Worm (Caenorhabditis elegans) whole organism, young adult: ENCODE measurements around the gene srx-38.

Source experiments
- B0035.1 ChIP-seq: sonication (generic microtip); optimal IDR thresholded peaks from 2 replicates; lab custom pipeline; 2016; ENCODE audit warnings: missing genetic modification characterization, mild to moderate bottlenecking, missing compliant biosample characterization, missing genotype, missing genetic modification reagents
- C17E4.6 ChIP-seq: fragments of 200-800 bp; sonication (Bioruptor generic); IDR thresholded peaks from 2 replicates; pipeline ENCODE4 v1.3.6; 2022; ENCODE audit warnings: missing genetic modification reagents, missing genetic modification characterization, missing compliant biosample characterization
- akir-1 ChIP-seq: fragments of 200-800 bp; sonication (Bioruptor generic); optimal IDR thresholded peaks from 2 replicates; lab custom pipeline; 2018; ENCODE audit warnings: mild to moderate bottlenecking, missing genetic modification characterization, moderate library complexity, missing compliant biosample characterization
- let-526 ChIP-seq: fragments of 200-800 bp; sonication (Bioruptor generic); IDR thresholded peaks from 2 replicates; pipeline ENCODE4 v1.3.6; 2022; ENCODE audit warnings: missing genetic modification reagents, missing genetic modification characterization, missing compliant biosample characterization
- mcd-1 ChIP-seq: fragments of 200-800 bp; sonication (Bioruptor generic); IDR thresholded peaks from 2 replicates; pipeline ENCODE4 v1.3.6; 2022; ENCODE audit warnings: missing genetic modification reagents, missing genetic modification characterization, missing compliant biosample characterization
- nfyb-1 ChIP-seq: fragments of 200-800 bp; sonication (Bioruptor generic); IDR thresholded peaks from 2 replicates; pipeline ENCODE4 v1.3.6; 2022; ENCODE audit warnings: missing genetic modification reagents, missing genetic modification characterization, missing compliant biosample characterization
- pha-4 ChIP-seq: fragments of 150-350 bp; sonication (generic microtip); optimal IDR thresholded peaks from 2 replicates; lab custom pipeline; 2014; ENCODE audit warnings: missing biosample characterization, missing genetic modification reagents, missing genetic modification characterization
- sea-2 ChIP-seq: fragments of 200-800 bp; sonication (Bioruptor generic); IDR thresholded peaks from 2 replicates; pipeline ENCODE4 v1.3.6; 2022; ENCODE audit warnings: missing genetic modification characterization, missing compliant biosample characterization

ce11 chrV:5150880-5151279, 4.5 kb downstream of the srx-38 start, which contains the start of gene srh-130:
- no peak for TF ChIP-seq mcd-1 (GFP tag; lab: Robert Waterston, UW)
- no peak for TF ChIP-seq B0035.1 (tag; lab: Kevin White, UChicago)
- no peak for TF ChIP-seq akir-1 (GFP tag; lab: Kevin White, UChicago)
- TF ChIP-seq pha-4 (tag; lab: Kevin White, UChicago), result no peak
- no peak for TF ChIP-seq sea-2 (GFP tag; lab: Robert Waterston, UW)
- no peak for TF ChIP-seq let-526 (GFP tag; lab: Robert Waterston, UW)
- no peak for TF ChIP-seq nfyb-1
- TF ChIP-seq C17E4.6 (GFP tag; lab: Robert Waterston, UW), result no peak
